Worm (Caenorhabditis elegans): ENCODE data around the gene srt-68.
A peak's percentile ranks its signal among the peaks of the same experiment; 100 is the strongest.

srt-68 gene

ce11 chrV:5201706-5202105 lies 50.2 kb downstream of the srt-68 start:
- no peak for TF ChIP-seq zag-1 (tag; optimal IDR thresholded peaks at IDR 0.05)
- TF ChIP-seq dsc-1 (tag; optimal IDR thresholded peaks at IDR 0.05) = peak; percentile 62
- TF ChIP-seq unc-30 (tag; optimal IDR thresholded peaks at IDR 0.05) = peak; percentile 1

All from whole organism, L1 larva.